Fruit fly (Drosophila melanogaster) whole organism, embryonic: ENCODE data around the gene jdp.

Experiments used
- Abd-B ChIP-seq: fragments of 200-800 bp; sonication (Bioruptor generic); optimal IDR thresholded peaks from 2 replicates; lab custom pipeline; 2018; ENCODE audit warnings: missing biosample characterization, mild to moderate bottlenecking, missing genetic modification characterization, moderate library complexity
- Adf1 ChIP-seq: fragments of 200-800 bp; sonication (Bioruptor generic); IDR thresholded peaks from 2 replicates; pipeline ENCODE4 v1.3.6; 2022; ENCODE audit warnings: missing biosample characterization, missing genetic modification characterization
- Antp ChIP-seq: fragments of 200-800 bp; sonication (Bioruptor generic); optimal IDR thresholded peaks from 3 replicates; lab custom pipeline; 2016; ENCODE audit warnings: missing biosample characterization, missing genetic modification characterization
- B-H2 ChIP-seq: fragments of 200-800 bp; sonication (Bioruptor generic); optimal IDR thresholded peaks from 2 replicates; lab custom pipeline; 2018; ENCODE audit warnings: missing biosample characterization, mild to moderate bottlenecking, missing genetic modification characterization
- Bteb2 ChIP-seq: fragments of 200-800 bp; sonication (Bioruptor generic); optimal IDR thresholded peaks from 2 replicates; lab custom pipeline; 2016; ENCODE audit warnings: missing biosample characterization, missing genetic modification characterization
- CG10267 ChIP-seq: fragments of 200-800 bp; sonication (Bioruptor generic); optimal IDR thresholded peaks from 2 replicates; lab custom pipeline; 2018; ENCODE audit warnings: missing biosample characterization, mild to moderate bottlenecking, missing genetic modification characterization, moderate library complexity
- CG1792 ChIP-seq: fragments of 200-800 bp; sonication (Bioruptor generic); optimal IDR thresholded peaks from 2 replicates; lab custom pipeline; 2016; ENCODE audit warnings: missing biosample characterization, missing genetic modification characterization
- CG30403 ChIP-seq: fragments of 200-800 bp; sonication (Bioruptor generic); optimal IDR thresholded peaks from 3 replicates; lab custom pipeline; 2016; ENCODE audit warnings: missing biosample characterization, missing genetic modification characterization
- CG3163 ChIP-seq: fragments of 200-800 bp; sonication (Bioruptor generic); optimal IDR thresholded peaks from 3 replicates; lab custom pipeline; 2016; ENCODE audit warnings: missing biosample characterization, missing genetic modification characterization
- CG34422 ChIP-seq: fragments of 200-800 bp; sonication (Bioruptor generic); IDR thresholded peaks from 3 replicates; pipeline ENCODE4 v1.3.6; 2022; ENCODE audit warnings: missing biosample characterization, missing genetic modification characterization
- CG3838 ChIP-seq: fragments of 200-800 bp; sonication (Bioruptor generic); optimal IDR thresholded peaks from 3 replicates; lab custom pipeline; 2016; ENCODE audit warnings: missing biosample characterization, missing genetic modification characterization
- CG4424 ChIP-seq: fragments of 200-800 bp; sonication (Bioruptor generic); optimal IDR thresholded peaks from 3 replicates; lab custom pipeline; 2016; ENCODE audit warnings: missing biosample characterization, missing genetic modification characterization
- CG9609 ChIP-seq: fragments of 200-800 bp; sonication (Bioruptor generic); optimal IDR thresholded peaks from 3 replicates; lab custom pipeline; 2016; ENCODE audit warnings: missing biosample characterization, missing genetic modification characterization
- Chrac-16 ChIP-seq: fragments of 200-800 bp; sonication (Bioruptor generic); optimal IDR thresholded peaks from 3 replicates; lab custom pipeline; 2016; ENCODE audit warnings: missing biosample characterization, missing genetic modification characterization
- CrebB ChIP-seq: fragments of 200-800 bp; sonication (Bioruptor generic); optimal IDR thresholded peaks from 3 replicates; lab custom pipeline; 2018; ENCODE audit warnings: missing biosample characterization, mild to moderate bottlenecking, missing genetic modification characterization
- Dad ChIP-seq: fragments of 200-800 bp; sonication (Bioruptor generic); optimal IDR thresholded peaks from 3 replicates; lab custom pipeline; 2016; ENCODE audit warnings: missing biosample characterization, missing genetic modification characterization
- Gug ChIP-seq: fragments of 200-800 bp; sonication (Bioruptor generic); IDR thresholded peaks from 4 replicates; pipeline ENCODE4 v1.3.6; 2022; ENCODE audit warnings: missing biosample characterization, missing genetic modification characterization
- H15 ChIP-seq: fragments of 200-800 bp; sonication (Bioruptor generic); IDR thresholded peaks from 3 replicates; pipeline ENCODE4 v1.3.6; 2022; ENCODE audit warnings: missing biosample characterization, missing genetic modification characterization
- HmgD ChIP-seq: fragments of 200-800 bp; sonication (Bioruptor generic); optimal IDR thresholded peaks from 3 replicates; lab custom pipeline; 2016; ENCODE audit warnings: missing biosample characterization, missing genetic modification characterization
- HmgZ ChIP-seq: fragments of 200-800 bp; sonication (Bioruptor generic); optimal IDR thresholded peaks from 2 replicates; lab custom pipeline; 2018; ENCODE audit warnings: missing biosample characterization, mild to moderate bottlenecking, missing genetic modification characterization
- MBD-R2 ChIP-seq: fragments of 200-800 bp; sonication (Bioruptor generic); IDR thresholded peaks from 2 replicates; pipeline ENCODE4 v1.3.6; 2022; ENCODE audit warnings: missing biosample characterization, missing genetic modification characterization
- Neu2 ChIP-seq: fragments of 200-800 bp; sonication (Bioruptor generic); optimal IDR thresholded peaks from 3 replicates; lab custom pipeline; 2016; ENCODE audit warnings: missing biosample characterization, missing genetic modification characterization, borderline replicate concordance
- Rx ChIP-seq: fragments of 200-800 bp; sonication (Bioruptor generic); IDR thresholded peaks from 2 replicates; pipeline ENCODE4 v1.3.6; 2022; ENCODE audit warnings: missing biosample characterization, missing genetic modification characterization
- Six4 ChIP-seq: fragments of 200-800 bp; sonication (Bioruptor generic); optimal IDR thresholded peaks from 2 replicates; lab custom pipeline; 2016; ENCODE audit warnings: missing biosample characterization, missing genetic modification characterization
- Stat92E ChIP-seq, 3 experiments: fragments of >200 bp in 2 of 3; fragments of 200-800 bp in 1 of 3; sonication (Bioruptor generic) in 1 of 3; optimal IDR thresholded peaks; 2 replicates each; lab custom pipeline; 2017 to 2019; ENCODE audit warnings: missing biosample characterization in 3 of 3, missing genetic modification characterization in 3 of 3, mild to moderate bottlenecking in 1 of 3, moderate library complexity in 1 of 3
- Vsx1 ChIP-seq: fragments of 200-800 bp; sonication (Bioruptor generic); optimal IDR thresholded peaks from 2 replicates; lab custom pipeline; 2017; ENCODE audit warnings: missing biosample characterization, mild to moderate bottlenecking, missing genetic modification characterization, missing genetic modification reagents
- Xbp1 ChIP-seq: fragments of 200-800 bp; sonication (Bioruptor generic); optimal IDR thresholded peaks from 3 replicates; lab custom pipeline; 2016; ENCODE audit warnings: missing biosample characterization, mild to moderate bottlenecking, missing genetic modification characterization
- ac ChIP-seq: fragments of 200-800 bp; sonication (Bioruptor generic); optimal IDR thresholded peaks from 3 replicates; lab custom pipeline; 2017; ENCODE audit warnings: missing biosample characterization, mild to moderate bottlenecking, missing genetic modification characterization
- bab2 ChIP-seq: fragments of 200-800 bp; sonication (Bioruptor generic); optimal IDR thresholded peaks from 2 replicates; lab custom pipeline; 2016; ENCODE audit warnings: missing biosample characterization, missing genetic modification characterization
- bbx ChIP-seq: fragments of 200-800 bp; sonication (Bioruptor generic); IDR thresholded peaks from 2 replicates; pipeline ENCODE4 v1.3.6; 2022; ENCODE audit warnings: missing biosample characterization, missing genetic modification characterization; ENCODE audit not compliant: partially characterized antibody
- chinmo ChIP-seq: fragments of 200-800 bp; sonication (Bioruptor generic); IDR thresholded peaks from 4 replicates; pipeline ENCODE4 v1.3.6; 2022; ENCODE audit warnings: missing biosample characterization, missing genetic modification characterization; ENCODE audit not compliant: partially characterized antibody
- dimm ChIP-seq: fragments of 200-800 bp; sonication (Bioruptor generic); IDR thresholded peaks from 2 replicates; pipeline ENCODE4 v1.3.6; 2022; ENCODE audit warnings: missing biosample characterization, missing genetic modification characterization
- eve ChIP-seq, 2 experiments: fragments of >200 bp; optimal IDR thresholded peaks; 2 replicates each; lab custom pipeline; 2017; ENCODE audit warnings: missing biosample characterization in 2 of 2, missing genetic modification characterization in 2 of 2
- exex ChIP-seq: fragments of 200-800 bp; sonication (Bioruptor generic); optimal IDR thresholded peaks from 4 replicates; lab custom pipeline; 2018; ENCODE audit warnings: missing biosample characterization, mild to moderate bottlenecking, missing genetic modification characterization, moderate library complexity
- fd64A ChIP-seq: fragments of 200-800 bp; sonication (Bioruptor generic); optimal IDR thresholded peaks from 3 replicates; lab custom pipeline; 2018; ENCODE audit warnings: missing biosample characterization, mild to moderate bottlenecking, missing genetic modification characterization
- grau ChIP-seq: fragments of 200-800 bp; optimal IDR thresholded peaks from 3 replicates; lab custom pipeline; 2019; ENCODE audit warnings: missing biosample characterization, mild to moderate bottlenecking, missing genetic modification characterization, moderate library complexity
- kah ChIP-seq: fragments of 200-800 bp; sonication (Bioruptor generic); optimal IDR thresholded peaks from 2 replicates; lab custom pipeline; 2018; ENCODE audit warnings: missing biosample characterization, mild to moderate bottlenecking, missing genetic modification characterization
- lab ChIP-seq: fragments of 200-800 bp; sonication (Bioruptor generic); optimal IDR thresholded peaks from 3 replicates; lab custom pipeline; 2017; ENCODE audit warnings: missing biosample characterization, missing genetic modification characterization, mild to moderate bottlenecking, moderate library complexity, missing genetic modification reagents
- lmd ChIP-seq: fragments of 200-800 bp; sonication (Bioruptor generic); IDR thresholded peaks from 2 replicates; pipeline ENCODE4 v1.3.6; 2022; ENCODE audit warnings: missing biosample characterization, missing genetic modification characterization
- lov ChIP-seq, 2 experiments: fragments of 200-800 bp in 1 of 2; fragments of >200 bp in 1 of 2; sonication (Bioruptor generic) in 1 of 2; IDR thresholded peaks in 1 of 2; optimal IDR thresholded peaks in 1 of 2; 2 replicates in 1 of 2; 3 replicates in 1 of 2; pipeline versions ENCODE4 v1.3.6 to Lab custom; 2017 to 2022; ENCODE audit warnings: missing biosample characterization in 1 of 2, missing genetic modification characterization in 1 of 2
- luna ChIP-seq: fragments of 200-800 bp; sonication (Bioruptor generic); optimal IDR thresholded peaks from 2 replicates; lab custom pipeline; 2016; ENCODE audit warnings: missing biosample characterization, missing genetic modification characterization
- nau ChIP-seq: fragments of 200-800 bp; sonication (Bioruptor generic); optimal IDR thresholded peaks from 3 replicates; lab custom pipeline; 2017; ENCODE audit warnings: missing biosample characterization, mild to moderate bottlenecking, missing genetic modification characterization, missing genetic modification reagents
- nerfin-2 ChIP-seq: fragments of 200-800 bp; sonication (Bioruptor generic); IDR thresholded peaks from 2 replicates; pipeline ENCODE4 v1.3.6; 2022; ENCODE audit warnings: missing biosample characterization, missing genetic modification characterization; ENCODE audit not compliant: partially characterized antibody
- sima ChIP-seq: fragments of 200-800 bp; sonication (Bioruptor generic); optimal IDR thresholded peaks from 2 replicates; lab custom pipeline; 2016; ENCODE audit warnings: missing biosample characterization, missing genetic modification characterization
- slbo ChIP-seq: fragments of 200-800 bp; sonication (Bioruptor generic); IDR thresholded peaks from 2 replicates; pipeline ENCODE4 v1.3.6; 2022; ENCODE audit warnings: missing biosample characterization, missing genetic modification characterization
- slou ChIP-seq: fragments of 200-800 bp; sonication (Bioruptor generic); optimal IDR thresholded peaks from 3 replicates; lab custom pipeline; 2016; ENCODE audit warnings: missing biosample characterization, missing genetic modification characterization
- yki ChIP-seq: fragments of >200 bp; optimal IDR thresholded peaks from 3 replicates; lab custom pipeline; 2018
- zen ChIP-seq: fragments of 200-800 bp; sonication (Bioruptor generic); optimal IDR thresholded peaks from 3 replicates; lab custom pipeline; 2018; ENCODE audit warnings: missing biosample characterization, mild to moderate bottlenecking, missing genetic modification characterization, moderate library complexity
- zen2 ChIP-seq: fragments of 200-800 bp; sonication (Bioruptor generic); IDR thresholded peaks from 3 replicates; pipeline ENCODE4 v1.3.6; 2022; ENCODE audit warnings: missing biosample characterization, missing genetic modification characterization; ENCODE audit not compliant: partially characterized antibody
- zfh1 ChIP-seq: fragments of 200-800 bp; sonication (Bioruptor generic); IDR thresholded peaks from 3 replicates; pipeline ENCODE4 v1.3.6; 2022; ENCODE audit warnings: missing biosample characterization, missing genetic modification characterization
- zfh2 ChIP-seq: fragments of 200-800 bp; sonication (Bioruptor generic); optimal IDR thresholded peaks from 2 replicates; lab custom pipeline; 2016; ENCODE audit warnings: missing biosample characterization, missing genetic modification characterization

Gene jdp

dm6 chr3R:30501174-30501573 is 25.7 kb downstream of the jdp start (continued):
- TF ChIP-seq zen (peak; percentile 77), Xbp1 (peak; percentile 39), zfh1 (peak; percentile 71), HmgZ (tag; lab: Kevin White, UChicago) (no peak), Neu2 (peak; percentile 12), bab2 (GFP tag; lab: Kevin White, UChicago) (peak; percentile 39), CG10267 (tag; lab: Kevin White, UChicago) (no peak), Dad (GFP tag; lab: Kevin White, UChicago) (peak; percentile 4), zfh2 (GFP tag; lab: Kevin White, UChicago) (peak; percentile 21), nerfin-2 (GFP tag; lab: Robert Waterston, UW) (no peak), B-H2 (GFP tag; lab: Kevin White, UChicago) (no peak), Rx (GFP tag; lab: Robert Waterston, UW) (peak; percentile 45), Chrac-16 (GFP tag; lab: Kevin White, UChicago) (peak; percentile 15), eve (GFP tag; optimal IDR thresholded peaks at IDR 0.05; lab: Kevin White, UChicago) (no peak), CG34422 (0 out of 3 replicates have a peak, but pooled peaks have one; percentile 23), lab (no peak), MBD-R2 (GFP tag; lab: Robert Waterston, UW) (no peak), bbx (GFP tag; lab: Robert Waterston, UW) (no peak), CG30403 (GFP tag; lab: Kevin White, UChicago) (peak; percentile 44), Antp (GFP tag; lab: Kevin White, UChicago) (peak; percentile 40), lmd (GFP tag; lab: Robert Waterston, UW) (peak; percentile 43; the same call in 1 of the 2 replicates), dimm (no peak), exex (tag; lab: Kevin White, UChicago) (no peak), H15 (no peak), Vsx1 (no peak), nau (GFP tag; lab: Kevin White, UChicago) (no peak), lov (optimal IDR thresholded peaks at IDR 0.05; lab: Kevin White, UChicago) (no peak), lov (GFP tag; IDR thresholded peaks at IDR 0.05; lab: Robert Waterston, UW) (peak; percentile 57; the same call in 1 of the 3 replicates), HmgD (GFP tag; lab: Kevin White, UChicago) (no peak), zen2 (GFP tag; lab: Robert Waterston, UW) (no peak), grau (no peak), chinmo (GFP tag; lab: Robert Waterston, UW) (no peak), CG3838 (GFP tag; lab: Kevin White, UChicago) (no peak), Abd-B (no peak), CrebB (tag; lab: Kevin White, UChicago) (no peak), Stat92E (GFP tag; optimal IDR thresholded peaks at IDR 0.05; lab: Kevin White, UChicago) (no peak), luna (GFP tag; lab: Kevin White, UChicago) (no peak), kah (GFP tag; lab: Kevin White, UChicago) (no peak), CG3163 (GFP tag; lab: Kevin White, UChicago) (no peak), Six4 (GFP tag; lab: Kevin White, UChicago) (no peak), CG4424 (GFP tag; lab: Kevin White, UChicago) (peak; percentile 30), slou (GFP tag; lab: Kevin White, UChicago) (no peak), ac (no peak), slbo (GFP tag; lab: Robert Waterston, UW) (peak; percentile 44; the same call in 1 of the 2 replicates), sima (no peak), Bteb2 (GFP tag; lab: Kevin White, UChicago) (peak; percentile 10), yki (lab: Kevin White, UChicago) (no peak), CG1792 (no peak), CG9609 (peak; percentile 15), fd64A (GFP tag; lab: Kevin White, UChicago) (no peak), Gug (GFP tag; lab: Robert Waterston, UW) (no peak), Adf1 (GFP tag; lab: Robert Waterston, UW) (no peak)
